Worm (Caenorhabditis elegans) whole organism, L1 larva: Measurements from ENCODE around the gene C50F4.10.
A peak's percentile ranks its signal among the peaks of the same experiment; 100 is the strongest.

Experiments used
- C04F5.9 ChIP-seq: sonication (generic microtip); optimal IDR thresholded peaks from 2 replicates; lab custom pipeline; 2016; ENCODE audit warnings: missing genetic modification characterization, missing compliant biosample characterization
- C16A3.4 ChIP-seq: fragments of 150-350 bp; optimal IDR thresholded peaks from 2 replicates; lab custom pipeline; 2014; ENCODE audit warnings: missing biosample characterization, missing genetic modification characterization
- C34B4.2 ChIP-seq: sonication (generic microtip); optimal IDR thresholded peaks from 2 replicates; lab custom pipeline; 2017; ENCODE audit warnings: mild to moderate bottlenecking, missing genetic modification characterization, missing compliant biosample characterization
- F16B12.6 ChIP-seq: fragments of 150-350 bp; optimal IDR thresholded peaks from 2 replicates; lab custom pipeline; 2014; ENCODE audit warnings: missing biosample characterization, missing genetic modification characterization
- aha-1 ChIP-seq: fragments of 150-350 bp; optimal IDR thresholded peaks from 2 replicates; lab custom pipeline; 2014; ENCODE audit warnings: missing biosample characterization, missing genetic modification characterization
- alr-1 ChIP-seq: fragments of 200-800 bp; sonication (Bioruptor generic); optimal IDR thresholded peaks from 2 replicates; lab custom pipeline; 2018; ENCODE audit warnings: borderline replicate concordance, mild to moderate bottlenecking, missing genetic modification characterization, missing compliant biosample characterization
- aly-2 ChIP-seq: fragments of 150-350 bp; optimal IDR thresholded peaks from 2 replicates; lab custom pipeline; 2014; ENCODE audit warnings: missing biosample characterization, missing genetic modification characterization
- blmp-1 ChIP-seq: fragments of 150-350 bp; optimal IDR thresholded peaks from 2 replicates; lab custom pipeline; 2014; ENCODE audit warnings: missing biosample characterization, missing genetic modification characterization
- ceh-63 ChIP-seq: fragments of 200-800 bp; sonication (Bioruptor generic); optimal IDR thresholded peaks from 2 replicates; lab custom pipeline; 2018; ENCODE audit warnings: mild to moderate bottlenecking, missing genetic modification characterization, missing compliant biosample characterization
- ceh-8 ChIP-seq: fragments of 200-800 bp; sonication (Bioruptor generic); optimal IDR thresholded peaks from 2 replicates; lab custom pipeline; 2018; ENCODE audit warnings: mild to moderate bottlenecking, missing genetic modification characterization, moderate library complexity, missing compliant biosample characterization
- ceh-82 ChIP-seq, 3 experiments: fragments of 150-350 bp in 1 of 3; sonication (generic microtip) in 2 of 3; optimal IDR thresholded peaks; 2 replicates each; lab custom pipeline; 2014 to 2017; ENCODE audit warnings: missing biosample characterization in 3 of 3, missing genetic modification characterization in 3 of 3
- ces-1 ChIP-seq: fragments of 150-350 bp; optimal IDR thresholded peaks from 2 replicates; lab custom pipeline; 2014; ENCODE audit warnings: missing biosample characterization, missing genetic modification reagents, missing genetic modification characterization
- dpl-1 ChIP-seq, 3 experiments: fragments of 150-350 bp in 2 of 3; sonication (generic microtip) in 1 of 3; optimal IDR thresholded peaks; 2 replicates each; lab custom pipeline; 2014 to 2017; ENCODE audit warnings: missing biosample characterization in 3 of 3, missing genetic modification characterization in 3 of 3, missing genetic modification reagents in 3 of 3
- dsc-1 ChIP-seq: sonication (generic microtip); optimal IDR thresholded peaks from 2 replicates; lab custom pipeline; 2016; ENCODE audit warnings: mild to moderate bottlenecking, missing genetic modification characterization, missing compliant biosample characterization
- egl-13 ChIP-seq: sonication (generic microtip); optimal IDR thresholded peaks from 2 replicates; lab custom pipeline; 2016; ENCODE audit warnings: missing genotype, missing genetic modification reagents, missing genetic modification characterization, missing compliant biosample characterization
- ets-5 ChIP-seq: fragments of 200-800 bp; sonication (Bioruptor generic); IDR thresholded peaks from 2 replicates; pipeline ENCODE4 v1.3.6; 2022; ENCODE audit warnings: missing genetic modification characterization, missing compliant biosample characterization
- fkh-10 ChIP-seq: sonication (generic microtip); optimal IDR thresholded peaks from 2 replicates; lab custom pipeline; 2017; ENCODE audit warnings: missing biosample characterization, missing genetic modification reagents, missing genetic modification characterization
- fkh-4 ChIP-seq: sonication (generic microtip); optimal IDR thresholded peaks from 2 replicates; lab custom pipeline; 2016; ENCODE audit warnings: missing compliant biosample characterization, missing genetic modification characterization, borderline replicate concordance
- fkh-8 ChIP-seq: sonication (generic microtip); optimal IDR thresholded peaks from 2 replicates; lab custom pipeline; 2016; ENCODE audit warnings: mild to moderate bottlenecking, missing genetic modification characterization, missing compliant biosample characterization
- fos-1 ChIP-seq: fragments of 150-350 bp; optimal IDR thresholded peaks from 2 replicates; lab custom pipeline; 2014; ENCODE audit warnings: missing biosample characterization, missing genetic modification characterization
- hlh-4 ChIP-seq: sonication (generic microtip); optimal IDR thresholded peaks from 2 replicates; lab custom pipeline; 2016; ENCODE audit warnings: mild to moderate bottlenecking, missing genetic modification characterization, missing compliant biosample characterization
- irx-1 ChIP-seq: sonication (generic microtip); optimal IDR thresholded peaks from 2 replicates; lab custom pipeline; 2016; ENCODE audit warnings: missing genetic modification characterization, missing compliant biosample characterization
- isw-1 ChIP-seq: fragments of 200-800 bp; sonication (Bioruptor generic); IDR thresholded peaks from 2 replicates; pipeline ENCODE4 v1.3.6; 2022; ENCODE audit warnings: missing genetic modification characterization, missing compliant biosample characterization
- lin-13 ChIP-seq: fragments of 150-350 bp; optimal IDR thresholded peaks from 2 replicates; lab custom pipeline; 2014; ENCODE audit warnings: missing biosample characterization, missing genetic modification reagents, missing genetic modification characterization
- lin-14 ChIP-seq: fragments of 200-800 bp; sonication (Bioruptor generic); optimal IDR thresholded peaks from 2 replicates; lab custom pipeline; 2018; ENCODE audit warnings: mild to moderate bottlenecking, missing genetic modification characterization, moderate library complexity, missing compliant biosample characterization
- lin-15B ChIP-seq: fragments of 150-350 bp; sonication (generic microtip); optimal IDR thresholded peaks from 3 replicates; lab custom pipeline; 2014; ENCODE audit warnings: missing biosample characterization, missing genetic modification characterization
- lin-35 ChIP-seq, 2 experiments: fragments of 150-350 bp; optimal IDR thresholded peaks; 2 replicates each; lab custom pipeline; 2014; ENCODE audit warnings: missing biosample characterization in 2 of 2, missing genetic modification characterization in 2 of 2, missing genetic modification reagents in 2 of 2
- lin-39 ChIP-seq: fragments of 150-350 bp; optimal IDR thresholded peaks from 2 replicates; lab custom pipeline; 2014; ENCODE audit warnings: missing biosample characterization, missing genetic modification reagents, missing genetic modification characterization
- lir-3 ChIP-seq: sonication (generic microtip); optimal IDR thresholded peaks from 2 replicates; lab custom pipeline; 2016; ENCODE audit warnings: mild to moderate bottlenecking, missing genetic modification characterization, moderate library complexity, missing compliant biosample characterization; ENCODE audit not compliant: poor library complexity
- lsy-2 ChIP-seq, 2 experiments: fragments of 150-350 bp; optimal IDR thresholded peaks; 2 replicates each; lab custom pipeline; 2014; ENCODE audit warnings: missing biosample characterization in 2 of 2, missing genetic modification characterization in 2 of 2
- mab-9 ChIP-seq: fragments of 200-800 bp; sonication (Bioruptor generic); IDR thresholded peaks from 2 replicates; pipeline ENCODE4 v1.3.6; 2022; ENCODE audit warnings: missing genetic modification reagents, missing genetic modification characterization, missing compliant biosample characterization
- mdl-1 ChIP-seq, 2 experiments: fragments of 150-350 bp; optimal IDR thresholded peaks; 2 replicates each; lab custom pipeline; 2014 to 2017; ENCODE audit warnings: missing biosample characterization in 2 of 2, missing genetic modification characterization in 2 of 2, inconsistent platforms in 1 of 2
- mef-2 ChIP-seq: fragments of 150-350 bp; optimal IDR thresholded peaks from 2 replicates; lab custom pipeline; 2014; ENCODE audit warnings: missing biosample characterization, missing genetic modification characterization
- mep-1 ChIP-seq: fragments of 150-350 bp; optimal IDR thresholded peaks from 2 replicates; lab custom pipeline; 2014; ENCODE audit warnings: missing biosample characterization, missing genetic modification characterization
- nhr-11 ChIP-seq: fragments of 150-350 bp; optimal IDR thresholded peaks from 2 replicates; lab custom pipeline; 2014; ENCODE audit warnings: missing biosample characterization, missing genetic modification characterization
- nhr-12 ChIP-seq: sonication (generic microtip); optimal IDR thresholded peaks from 2 replicates; lab custom pipeline; 2017; ENCODE audit warnings: missing biosample characterization, missing genetic modification characterization
- nhr-20 ChIP-seq: sonication (generic microtip); optimal IDR thresholded peaks from 2 replicates; lab custom pipeline; 2016; ENCODE audit warnings: mild to moderate bottlenecking, missing genetic modification characterization, missing compliant biosample characterization
- nhr-77 ChIP-seq: fragments of 150-350 bp; optimal IDR thresholded peaks from 2 replicates; lab custom pipeline; 2014; ENCODE audit warnings: missing biosample characterization, missing genetic modification characterization
- nhr-85 ChIP-seq: sonication (generic microtip); peaks from one replicate; lab custom pipeline; 2016; ENCODE audit warnings: missing genetic modification characterization, inconsistent platforms, missing compliant biosample characterization
- pax-3 ChIP-seq: fragments of 200-800 bp; sonication (Bioruptor generic); optimal IDR thresholded peaks from 2 replicates; lab custom pipeline; 2018; ENCODE audit warnings: mild to moderate bottlenecking, missing genetic modification characterization, moderate library complexity, missing compliant biosample characterization
- rnt-1 ChIP-seq: sonication (generic microtip); optimal IDR thresholded peaks from 2 replicates; lab custom pipeline; 2016; ENCODE audit warnings: mild to moderate bottlenecking, missing genetic modification characterization, moderate library complexity, missing compliant biosample characterization
- skn-1 ChIP-seq: fragments of 150-350 bp; optimal IDR thresholded peaks from 2 replicates; lab custom pipeline; 2014; ENCODE audit warnings: missing biosample characterization, missing genetic modification characterization
- sox-4 ChIP-seq: sonication (generic microtip); optimal IDR thresholded peaks from 2 replicates; lab custom pipeline; 2016; ENCODE audit warnings: missing genetic modification characterization, missing compliant biosample characterization
- sptf-1 ChIP-seq: fragments of 150-350 bp; optimal IDR thresholded peaks from 2 replicates; lab custom pipeline; 2014; ENCODE audit warnings: missing biosample characterization, missing genetic modification characterization
- sup-37 ChIP-seq: fragments of 200-800 bp; sonication (Bioruptor generic); optimal IDR thresholded peaks from 2 replicates; lab custom pipeline; 2018; ENCODE audit warnings: mild to moderate bottlenecking, missing genetic modification characterization, missing compliant biosample characterization
- tbx-2 ChIP-seq: sonication (generic microtip); optimal IDR thresholded peaks from 2 replicates; lab custom pipeline; 2016; ENCODE audit warnings: missing genetic modification characterization, missing compliant biosample characterization
- unc-30 ChIP-seq: sonication (generic microtip); optimal IDR thresholded peaks from 2 replicates; lab custom pipeline; 2017; ENCODE audit warnings: missing biosample characterization, missing genetic modification characterization
- unc-62 ChIP-seq: fragments of 150-350 bp; optimal IDR thresholded peaks from 2 replicates; lab custom pipeline; 2014; ENCODE audit warnings: missing biosample characterization, missing genetic modification reagents, missing genetic modification characterization
- unc-86 ChIP-seq: sonication (generic microtip); optimal IDR thresholded peaks from 2 replicates; lab custom pipeline; 2016; ENCODE audit warnings: missing genetic modification characterization, missing compliant biosample characterization
- vab-15 ChIP-seq: sonication (generic microtip); optimal IDR thresholded peaks from 2 replicates; lab custom pipeline; 2017; ENCODE audit warnings: missing genotype, mild to moderate bottlenecking, missing genetic modification characterization, missing compliant biosample characterization
- xbp-1 ChIP-seq: sonication (generic microtip); optimal IDR thresholded peaks from 2 replicates; lab custom pipeline; 2016; ENCODE audit warnings: missing genetic modification characterization, missing compliant biosample characterization
- zag-1 ChIP-seq: fragments of 150-350 bp; optimal IDR thresholded peaks from 2 replicates; lab custom pipeline; 2014; ENCODE audit warnings: missing biosample characterization, missing genetic modification characterization
- zip-4 ChIP-seq: fragments of 200-800 bp; sonication (Bioruptor generic); optimal IDR thresholded peaks from 2 replicates; lab custom pipeline; 2018; ENCODE audit warnings: mild to moderate bottlenecking, missing genetic modification characterization, moderate library complexity, missing compliant biosample characterization
- ztf-11 ChIP-seq, 2 experiments: sonication (generic microtip); optimal IDR thresholded peaks; 2 replicates each; lab custom pipeline; 2016 to 2017; ENCODE audit warnings: missing genetic modification characterization in 2 of 2, missing biosample characterization in 1 of 2, missing compliant biosample characterization in 1 of 2

C50F4.10 gene

ce11 chrV:9516280-9516679 is 15.1 kb downstream of the C50F4.10 start:
- TF ChIP-seq C34B4.2 (tag; lab: Kevin White, UChicago) (no peak), egl-13 (tag; lab: Kevin White, UChicago) (no peak), skn-1 (no peak), mab-9 (GFP tag; lab: Robert Waterston, UW) (peak; percentile 48; the same call in 1 of the 2 replicates), unc-30 (no peak), ztf-11 (tag; optimal IDR thresholded peaks at IDR 0.05; lab: Kevin White, UChicago) (no peak), zip-4 (GFP tag; lab: Kevin White, UChicago) (no peak), dpl-1 (GFP tag; optimal IDR thresholded peaks at IDR 0.05; lab: Kevin White, UChicago) (peak in 1 of 3 experiments; percentile 58), lin-35 (GFP tag; optimal IDR thresholded peaks at IDR 0.05; lab: Kevin White, UChicago) (peak in 1 of 2 experiments; percentile 86), dsc-1 (tag; lab: Kevin White, UChicago) (no peak), mep-1 (peak; percentile 56), mef-2 (tag; lab: Kevin White, UChicago) (no peak), lsy-2 (tag; optimal IDR thresholded peaks at IDR 0.05; lab: Kevin White, UChicago) (peak; percentile 15 to 60), blmp-1 (tag; lab: Kevin White, UChicago) (peak; percentile 85), vab-15 (tag; lab: Kevin White, UChicago) (peak; percentile 23), unc-62 (no peak), aha-1 (tag; lab: Kevin White, UChicago) (no peak), nhr-11 (tag; lab: Kevin White, UChicago) (no peak), tbx-2 (peak; percentile 78), mdl-1 (tag; optimal IDR thresholded peaks at IDR 0.05; lab: Kevin White, UChicago) (peak in 1 of 2 experiments; percentile 85), pax-3 (tag; lab: Kevin White, UChicago) (no peak), nhr-77 (tag; lab: Kevin White, UChicago) (no peak), C04F5.9 (tag; lab: Kevin White, UChicago) (no peak), unc-86 (tag; lab: Kevin White, UChicago) (no peak), lin-14 (GFP tag; lab: Kevin White, UChicago) (peak; percentile 85), lin-13 (GFP tag; lab: Kevin White, UChicago) (peak; percentile 36), aly-2 (no peak), sptf-1 (no peak), ceh-8 (GFP tag; lab: Kevin White, UChicago) (no peak), hlh-4 (tag; lab: Kevin White, UChicago) (no peak), sox-4 (tag; lab: Kevin White, UChicago) (peak; percentile 17), lir-3 (peak; percentile 39), rnt-1 (tag; lab: Kevin White, UChicago) (no peak), ceh-63 (GFP tag; lab: Kevin White, UChicago) (no peak), fkh-8 (no peak), ets-5 (no peak), ceh-82 (tag; optimal IDR thresholded peaks at IDR 0.05; lab: Kevin White, UChicago) (no peak), xbp-1 (tag; lab: Kevin White, UChicago) (peak; percentile 32), irx-1 (tag; lab: Kevin White, UChicago) (peak; percentile 34), lin-15B (tag; lab: Kevin White, UChicago) (no peak), fkh-10 (GFP tag; lab: Kevin White, UChicago) (no peak), sup-37 (GFP tag; lab: Kevin White, UChicago) (no peak), lin-39 (tag; lab: Kevin White, UChicago) (no peak), fkh-4 (tag; lab: Kevin White, UChicago) (no peak), nhr-12 (tag; lab: Kevin White, UChicago) (no peak), nhr-20 (tag; lab: Kevin White, UChicago) (peak; percentile 94), fos-1 (tag; lab: Kevin White, UChicago) (no peak), C16A3.4 (tag; lab: Kevin White, UChicago) (peak; percentile 70), nhr-85 (tag; lab: Kevin White, UChicago) (peak; percentile 97), isw-1 (GFP tag; lab: Robert Waterston, UW) (no peak), F16B12.6 (no peak), alr-1 (tag; lab: Kevin White, UChicago) (no peak), zag-1 (tag; lab: Kevin White, UChicago) (no peak), ces-1 (GFP tag; lab: Kevin White, UChicago) (no peak)
